Fruit fly (Drosophila melanogaster) whole organism, adult: ENCODE results near the gene Top2.

ENCODE experiments used
- CG14711 ChIP-seq: fragments of 200-800 bp; sonication (Bioruptor generic); optimal IDR thresholded peaks from 2 replicates; lab custom pipeline; 2018; ENCODE audit warnings: missing biosample characterization, mild to moderate bottlenecking, missing genetic modification characterization, moderate library complexity
- CG7045 ChIP-seq: fragments of 200-800 bp; sonication (Bioruptor generic); optimal IDR thresholded peaks from 2 replicates; lab custom pipeline; 2017; ENCODE audit warnings: missing biosample characterization, mild to moderate bottlenecking, missing genetic modification characterization
- CG7101 ChIP-seq: fragments of 200-800 bp; sonication (Bioruptor generic); optimal IDR thresholded peaks from 2 replicates; lab custom pipeline; 2018; ENCODE audit warnings: missing biosample characterization, mild to moderate bottlenecking, missing genetic modification characterization, moderate library complexity
- Crg-1 ChIP-seq: fragments of 200-800 bp; sonication (Bioruptor generic); optimal IDR thresholded peaks from 2 replicates; lab custom pipeline; 2016; ENCODE audit warnings: missing biosample characterization, missing genetic modification characterization
- Hr96 ChIP-seq: fragments of 200-800 bp; sonication (Bioruptor generic); optimal IDR thresholded peaks from 2 replicates; lab custom pipeline; 2016; ENCODE audit warnings: missing biosample characterization, missing genetic modification characterization
- ovo ChIP-seq: fragments of 200-800 bp; sonication (Bioruptor generic); optimal IDR thresholded peaks from 2 replicates; lab custom pipeline; 2016; ENCODE audit warnings: missing biosample characterization, missing genetic modification characterization
- toe ChIP-seq: fragments of 200-800 bp; sonication (Bioruptor generic); optimal IDR thresholded peaks from 2 replicates; lab custom pipeline; 2016; ENCODE audit warnings: missing biosample characterization, missing genetic modification characterization

- TF ChIP-seq Hr96 (GFP tag; lab: Kevin White, UChicago) (peak; percentile 26), CG14711 (peak; percentile 65), CG7045 (GFP tag; lab: Kevin White, UChicago) (peak; percentile 71), ovo (peak; percentile 20), CG7101 (peak; percentile 74), toe (GFP tag; lab: Kevin White, UChicago) (peak; percentile 49), Crg-1 (GFP tag; lab: Kevin White, UChicago) (peak; percentile 41)
These were observed 54.7 kb downstream of the Top2 start, which contains the start of gene CG17544 for dm6 chr2L:19398317-19399234.
